Worm (Caenorhabditis elegans) whole organism, L1 larva: ENCODE measurements around the gene C39B5.14.

Experiments used
- C16A3.4 ChIP-seq: fragments of 150-350 bp; optimal IDR thresholded peaks from 2 replicates; lab custom pipeline; 2014; ENCODE audit warnings: missing biosample characterization, missing genetic modification characterization
- C34B4.2 ChIP-seq: sonication (generic microtip); optimal IDR thresholded peaks from 2 replicates; lab custom pipeline; 2017; ENCODE audit warnings: mild to moderate bottlenecking, missing genetic modification characterization, missing compliant biosample characterization
- F16B12.6 ChIP-seq: fragments of 150-350 bp; optimal IDR thresholded peaks from 2 replicates; lab custom pipeline; 2014; ENCODE audit warnings: missing biosample characterization, missing genetic modification characterization
- alr-1 ChIP-seq: fragments of 200-800 bp; sonication (Bioruptor generic); optimal IDR thresholded peaks from 2 replicates; lab custom pipeline; 2018; ENCODE audit warnings: borderline replicate concordance, mild to moderate bottlenecking, missing genetic modification characterization, missing compliant biosample characterization
- ceh-8 ChIP-seq: fragments of 200-800 bp; sonication (Bioruptor generic); optimal IDR thresholded peaks from 2 replicates; lab custom pipeline; 2018; ENCODE audit warnings: mild to moderate bottlenecking, missing genetic modification characterization, moderate library complexity, missing compliant biosample characterization
- ceh-82 ChIP-seq, 3 experiments: fragments of 150-350 bp in 1 of 3; sonication (generic microtip) in 2 of 3; optimal IDR thresholded peaks; 2 replicates each; lab custom pipeline; 2014 to 2017; ENCODE audit warnings: missing biosample characterization in 3 of 3, missing genetic modification characterization in 3 of 3
- ceh-88 ChIP-seq: fragments of 200-800 bp; sonication (Bioruptor generic); IDR thresholded peaks from 2 replicates; pipeline ENCODE4 v1.3.6; 2022; ENCODE audit warnings: missing genetic modification characterization, missing compliant biosample characterization
- ces-1 ChIP-seq: fragments of 150-350 bp; optimal IDR thresholded peaks from 2 replicates; lab custom pipeline; 2014; ENCODE audit warnings: missing biosample characterization, missing genetic modification reagents, missing genetic modification characterization
- egl-27 ChIP-seq, 2 experiments: fragments of 150-350 bp in 1 of 2; sonication (generic microtip); optimal IDR thresholded peaks; 3 replicates each; lab custom pipeline; 2017 to 2018; ENCODE audit warnings: missing biosample characterization in 2 of 2, missing genetic modification characterization in 2 of 2, missing genetic modification reagents in 2 of 2
- elt-2 ChIP-seq: sonication (generic microtip); optimal IDR thresholded peaks from 2 replicates; lab custom pipeline; 2016; ENCODE audit warnings: missing genetic modification characterization, mild to moderate bottlenecking, inconsistent platforms, missing compliant biosample characterization, missing genetic modification reagents
- elt-3 ChIP-seq, 6 experiments: fragments of 150-350 bp in 1 of 6; sonication (generic microtip); optimal IDR thresholded peaks; 2 replicates each; lab custom pipeline; 2017 to 2018; ENCODE audit warnings: missing biosample characterization in 6 of 6, missing genetic modification characterization in 6 of 6, inconsistent platforms in 1 of 6
- ets-5 ChIP-seq: fragments of 200-800 bp; sonication (Bioruptor generic); IDR thresholded peaks from 2 replicates; pipeline ENCODE4 v1.3.6; 2022; ENCODE audit warnings: missing genetic modification characterization, missing compliant biosample characterization
- fos-1 ChIP-seq: fragments of 150-350 bp; optimal IDR thresholded peaks from 2 replicates; lab custom pipeline; 2014; ENCODE audit warnings: missing biosample characterization, missing genetic modification characterization
- hlh-17 ChIP-seq: fragments of 200-800 bp; sonication (Bioruptor generic); optimal IDR thresholded peaks from 2 replicates; lab custom pipeline; 2018; ENCODE audit warnings: missing genetic modification characterization, mild to moderate bottlenecking, missing compliant biosample characterization, moderate library complexity, borderline replicate concordance
- hlh-4 ChIP-seq: sonication (generic microtip); optimal IDR thresholded peaks from 2 replicates; lab custom pipeline; 2016; ENCODE audit warnings: mild to moderate bottlenecking, missing genetic modification characterization, missing compliant biosample characterization
- hpl-2 ChIP-seq: fragments of 150-350 bp; optimal IDR thresholded peaks from 2 replicates; lab custom pipeline; 2014; ENCODE audit warnings: missing biosample characterization, missing genetic modification reagents, missing genetic modification characterization
- irx-1 ChIP-seq: sonication (generic microtip); optimal IDR thresholded peaks from 2 replicates; lab custom pipeline; 2016; ENCODE audit warnings: missing genetic modification characterization, missing compliant biosample characterization
- isw-1 ChIP-seq: fragments of 200-800 bp; sonication (Bioruptor generic); IDR thresholded peaks from 2 replicates; pipeline ENCODE4 v1.3.6; 2022; ENCODE audit warnings: missing genetic modification characterization, missing compliant biosample characterization
- jun-1 ChIP-seq: fragments of 150-350 bp; optimal IDR thresholded peaks from 2 replicates; lab custom pipeline; 2014; ENCODE audit warnings: missing biosample characterization, missing genetic modification reagents, missing genetic modification characterization
- lin-13 ChIP-seq: fragments of 150-350 bp; optimal IDR thresholded peaks from 2 replicates; lab custom pipeline; 2014; ENCODE audit warnings: missing biosample characterization, missing genetic modification reagents, missing genetic modification characterization
- lin-14 ChIP-seq: fragments of 200-800 bp; sonication (Bioruptor generic); optimal IDR thresholded peaks from 2 replicates; lab custom pipeline; 2018; ENCODE audit warnings: mild to moderate bottlenecking, missing genetic modification characterization, moderate library complexity, missing compliant biosample characterization
- lin-15B ChIP-seq: fragments of 150-350 bp; sonication (generic microtip); optimal IDR thresholded peaks from 3 replicates; lab custom pipeline; 2014; ENCODE audit warnings: missing biosample characterization, missing genetic modification characterization
- lsy-2 ChIP-seq, 2 experiments: fragments of 150-350 bp; optimal IDR thresholded peaks; 2 replicates each; lab custom pipeline; 2014; ENCODE audit warnings: missing biosample characterization in 2 of 2, missing genetic modification characterization in 2 of 2
- mab-9 ChIP-seq: fragments of 200-800 bp; sonication (Bioruptor generic); IDR thresholded peaks from 2 replicates; pipeline ENCODE4 v1.3.6; 2022; ENCODE audit warnings: missing genetic modification reagents, missing genetic modification characterization, missing compliant biosample characterization
- mep-1 ChIP-seq: fragments of 150-350 bp; optimal IDR thresholded peaks from 2 replicates; lab custom pipeline; 2014; ENCODE audit warnings: missing biosample characterization, missing genetic modification characterization
- nhr-12 ChIP-seq: sonication (generic microtip); optimal IDR thresholded peaks from 2 replicates; lab custom pipeline; 2017; ENCODE audit warnings: missing biosample characterization, missing genetic modification characterization
- nhr-20 ChIP-seq: sonication (generic microtip); optimal IDR thresholded peaks from 2 replicates; lab custom pipeline; 2016; ENCODE audit warnings: mild to moderate bottlenecking, missing genetic modification characterization, missing compliant biosample characterization
- nhr-237 ChIP-seq: fragments of 150-350 bp; optimal IDR thresholded peaks from 2 replicates; lab custom pipeline; 2014; ENCODE audit warnings: missing biosample characterization, missing genetic modification characterization
- nhr-71 ChIP-seq: sonication (generic microtip); optimal IDR thresholded peaks from 2 replicates; lab custom pipeline; 2016; ENCODE audit warnings: mild to moderate bottlenecking, missing genetic modification characterization, moderate library complexity, missing compliant biosample characterization
- nhr-84 ChIP-seq: sonication (generic microtip); optimal IDR thresholded peaks from 2 replicates; lab custom pipeline; 2017; ENCODE audit warnings: missing biosample characterization, missing genetic modification characterization
- nhr-85 ChIP-seq: sonication (generic microtip); peaks from one replicate; lab custom pipeline; 2016; ENCODE audit warnings: missing genetic modification characterization, inconsistent platforms, missing compliant biosample characterization
- nhr-90 ChIP-seq: sonication (generic microtip); optimal IDR thresholded peaks from 2 replicates; lab custom pipeline; 2016; ENCODE audit warnings: mild to moderate bottlenecking, missing genetic modification characterization, missing compliant biosample characterization; ENCODE audit not compliant: poor library complexity
- pax-3 ChIP-seq: fragments of 200-800 bp; sonication (Bioruptor generic); optimal IDR thresholded peaks from 2 replicates; lab custom pipeline; 2018; ENCODE audit warnings: mild to moderate bottlenecking, missing genetic modification characterization, moderate library complexity, missing compliant biosample characterization
- pqm-1 ChIP-seq: sonication (generic microtip); optimal IDR thresholded peaks from 3 replicates; lab custom pipeline; 2017; ENCODE audit warnings: missing biosample characterization, missing genetic modification characterization
- snpc-4 ChIP-seq: fragments of 150-350 bp; optimal IDR thresholded peaks from 2 replicates; lab custom pipeline; 2014; ENCODE audit warnings: missing biosample characterization, missing genetic modification characterization
- sox-4 ChIP-seq: sonication (generic microtip); optimal IDR thresholded peaks from 2 replicates; lab custom pipeline; 2016; ENCODE audit warnings: missing genetic modification characterization, missing compliant biosample characterization
- sptf-1 ChIP-seq: fragments of 150-350 bp; optimal IDR thresholded peaks from 2 replicates; lab custom pipeline; 2014; ENCODE audit warnings: missing biosample characterization, missing genetic modification characterization
- tbx-2 ChIP-seq: sonication (generic microtip); optimal IDR thresholded peaks from 2 replicates; lab custom pipeline; 2016; ENCODE audit warnings: missing genetic modification characterization, missing compliant biosample characterization
- unc-130 ChIP-seq: fragments of 150-350 bp; optimal IDR thresholded peaks from 2 replicates; lab custom pipeline; 2017; ENCODE audit warnings: missing biosample characterization, missing genetic modification characterization, inconsistent platforms
- unc-98 ChIP-seq: fragments of 200-800 bp; sonication (Bioruptor generic); IDR thresholded peaks from 2 replicates; pipeline ENCODE4 v1.3.6; 2022; ENCODE audit warnings: missing genetic modification characterization, missing compliant biosample characterization
- vab-15 ChIP-seq: sonication (generic microtip); optimal IDR thresholded peaks from 2 replicates; lab custom pipeline; 2017; ENCODE audit warnings: missing genotype, mild to moderate bottlenecking, missing genetic modification characterization, missing compliant biosample characterization
- zag-1 ChIP-seq: fragments of 150-350 bp; optimal IDR thresholded peaks from 2 replicates; lab custom pipeline; 2014; ENCODE audit warnings: missing biosample characterization, missing genetic modification characterization
- ztf-11 ChIP-seq, 2 experiments: sonication (generic microtip); optimal IDR thresholded peaks; 2 replicates each; lab custom pipeline; 2016 to 2017; ENCODE audit warnings: missing genetic modification characterization in 2 of 2, missing biosample characterization in 1 of 2, missing compliant biosample characterization in 1 of 2

Gene C39B5.14

DNA sequence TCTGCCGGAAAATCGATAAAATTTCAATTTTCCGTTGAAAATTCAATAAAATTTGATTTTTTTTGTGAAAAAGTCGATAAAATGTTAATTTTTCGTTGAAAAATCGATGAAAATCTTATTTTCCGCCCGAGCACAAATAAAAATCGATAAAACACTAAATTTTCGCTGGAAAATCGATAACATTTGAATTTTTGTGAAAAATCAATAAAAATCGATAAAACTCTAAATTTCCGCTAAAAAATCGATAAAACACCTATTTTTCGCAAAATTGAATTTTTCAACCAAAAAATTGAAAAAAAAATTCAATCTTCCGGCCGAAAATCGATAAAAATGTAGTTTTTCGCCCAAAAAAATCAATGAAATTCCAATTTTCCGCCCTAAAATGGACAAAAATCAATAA, 6.1 kb upstream of the C39B5.14 start:
- TF ChIP-seq nhr-84 (tag; lab: Kevin White, UChicago) = no peak
- TF ChIP-seq pax-3 (tag; lab: Kevin White, UChicago) = no peak
- no peak for TF ChIP-seq pqm-1
- TF ChIP-seq jun-1 (tag; lab: Kevin White, UChicago) = no peak
- no peak for TF ChIP-seq nhr-71 (tag; lab: Kevin White, UChicago)
- TF ChIP-seq hpl-2 (GFP tag; lab: Kevin White, UChicago) = no peak
- TF ChIP-seq unc-130 (tag; lab: Kevin White, UChicago) = no peak
- TF ChIP-seq mep-1 = no peak
- no peak for TF ChIP-seq lin-13 (GFP tag; lab: Kevin White, UChicago)
- TF ChIP-seq unc-98 (GFP tag; lab: Robert Waterston, UW) = no peak

DNA sequence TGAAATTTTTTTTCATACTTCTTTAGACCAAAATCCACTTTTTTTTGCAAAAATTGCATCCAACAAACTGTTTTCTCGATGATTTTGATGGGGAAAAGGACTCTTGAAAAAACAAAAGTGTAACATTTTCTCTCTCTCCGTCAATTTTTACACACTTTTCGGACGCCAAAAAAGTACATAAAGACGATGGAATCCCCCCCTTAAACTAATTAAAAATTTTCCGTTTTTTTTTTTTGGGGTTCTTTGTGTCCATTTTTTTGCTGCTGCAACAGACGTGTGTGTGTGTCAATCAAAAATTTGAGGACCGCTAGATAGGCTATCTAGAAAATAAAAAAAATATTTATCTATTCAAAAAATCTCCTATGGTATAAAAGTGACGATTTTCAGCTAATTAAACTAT, 3.4 kb upstream of the C39B5.14 start, which contains the start of gene C39B5.5:
C39B5.5 (plus strand) TSS at position 301 of the 400 bp plus-strand sequence.
- TF ChIP-seq pax-3 (tag; lab: Kevin White, UChicago) (no peak), hlh-4 (tag; lab: Kevin White, UChicago) (no peak), nhr-12 (tag; lab: Kevin White, UChicago) (no peak), elt-3 (tag; optimal IDR thresholded peaks at IDR 0.05; lab: Kevin White, UChicago) (no peak), ceh-82 (tag; optimal IDR thresholded peaks at IDR 0.05; lab: Kevin White, UChicago) (no peak), isw-1 (no peak), sptf-1 (tag; lab: Kevin White, UChicago) (no peak), hlh-17 (GFP tag; lab: Kevin White, UChicago) (no peak), vab-15 (tag; lab: Kevin White, UChicago) (no peak), nhr-84 (tag; lab: Kevin White, UChicago) (no peak)

DNA sequence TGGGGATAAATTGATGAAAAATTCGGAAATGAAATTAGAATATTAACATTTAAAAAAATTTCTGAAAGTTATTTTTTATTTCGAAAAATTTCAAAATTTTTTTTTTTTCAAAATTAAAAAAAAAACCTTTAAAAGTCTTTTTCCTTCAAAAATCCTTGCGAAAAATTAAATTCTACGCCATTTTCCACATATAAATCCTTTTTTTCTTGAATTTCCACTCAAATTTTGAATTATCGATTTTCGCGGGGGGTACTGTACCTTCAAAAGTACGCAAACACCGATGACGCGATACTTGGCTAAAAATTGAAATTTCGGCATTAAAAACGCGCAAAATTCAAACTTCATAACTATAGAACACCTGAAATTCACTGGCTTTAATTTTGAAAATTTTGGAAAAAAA, 619 bp upstream of the C39B5.14 start:
- TF ChIP-seq isw-1 (no peak), C16A3.4 (tag; lab: Kevin White, UChicago) (no peak), ets-5 (GFP tag; lab: Robert Waterston, UW) (no peak), nhr-237 (tag; lab: Kevin White, UChicago) (no peak), mep-1 (no peak), fos-1 (tag; lab: Kevin White, UChicago) (no peak), sox-4 (tag; lab: Kevin White, UChicago) (no peak), mab-9 (GFP tag; lab: Robert Waterston, UW) (no peak), lin-15B (tag; lab: Kevin White, UChicago) (no peak), nhr-20 (no peak), tbx-2 (tag; lab: Kevin White, UChicago) (no peak), irx-1 (no peak), ceh-8 (GFP tag; lab: Kevin White, UChicago) (no peak), alr-1 (no peak), ztf-11 (tag; optimal IDR thresholded peaks at IDR 0.05; lab: Kevin White, UChicago) (no peak), vab-15 (tag; lab: Kevin White, UChicago) (no peak), nhr-71 (tag; lab: Kevin White, UChicago) (no peak)

DNA sequence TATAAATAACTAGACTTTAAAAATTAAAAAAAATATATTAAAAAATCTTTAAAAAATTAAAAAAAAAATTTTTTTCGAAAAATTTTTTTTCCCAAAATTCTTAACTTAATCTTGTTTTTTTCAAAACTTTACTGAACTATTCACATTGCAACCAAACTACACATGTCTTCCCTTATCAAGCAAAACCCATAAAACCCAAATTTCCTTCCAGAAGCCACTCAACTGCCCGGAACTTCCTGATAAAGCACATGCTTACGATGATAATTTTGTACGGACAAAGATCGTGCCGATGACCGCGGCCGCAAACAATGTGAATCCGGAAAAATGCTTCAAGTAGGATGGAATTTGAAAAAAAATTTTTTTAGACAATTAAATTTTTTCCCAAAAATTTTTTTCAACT, 1.1 kb downstream of the C39B5.14 start:
- TF ChIP-seq unc-98 (GFP tag; lab: Robert Waterston, UW) (no peak), nhr-85 (peak; percentile 58), elt-2 (tag; lab: Kevin White, UChicago) (peak; percentile 29)

DNA sequence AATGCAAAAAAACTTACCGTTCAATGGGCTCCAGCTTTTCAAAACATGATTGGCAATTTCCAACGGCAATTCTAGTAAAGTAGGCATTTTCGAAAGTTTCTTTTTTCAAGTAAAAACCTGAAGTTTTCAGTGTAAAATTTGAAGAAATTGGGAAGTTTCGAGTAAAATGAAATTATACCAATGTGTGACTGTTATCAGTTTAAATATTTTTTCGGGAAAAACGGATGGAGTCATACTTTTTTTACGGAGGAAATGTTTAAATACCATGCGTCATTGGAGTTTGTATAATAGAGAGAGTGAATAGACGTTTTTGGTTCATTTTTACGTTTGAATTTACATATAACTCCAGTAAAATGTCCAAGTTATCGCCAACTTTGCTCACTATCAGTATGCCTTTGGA, 8.2 kb downstream of the C39B5.14 start, which contains the start of gene fbxa-12:
fbxa-12 (plus strand) TSS at position 301 of the 400 bp plus-strand sequence.
- TF ChIP-seq zag-1 (tag; lab: Kevin White, UChicago) = no peak
- no peak for TF ChIP-seq nhr-20
- no peak for TF ChIP-seq ces-1 (GFP tag; lab: Kevin White, UChicago)
- TF ChIP-seq snpc-4 (tag; lab: Kevin White, UChicago) = no peak
- no peak for TF ChIP-seq isw-1
- no peak for TF ChIP-seq pqm-1
- no peak for TF ChIP-seq hpl-2 (GFP tag; lab: Kevin White, UChicago)
- no peak for TF ChIP-seq C34B4.2 (tag; lab: Kevin White, UChicago)
- TF ChIP-seq ceh-88 (GFP tag; lab: Robert Waterston, UW) = no peak
- TF ChIP-seq nhr-90 (tag; lab: Kevin White, UChicago) = no peak
- TF ChIP-seq C16A3.4 (tag; lab: Kevin White, UChicago) = no peak
- no peak for TF ChIP-seq F16B12.6 (tag; lab: Kevin White, UChicago)
- no peak for TF ChIP-seq alr-1
- TF ChIP-seq lsy-2 (tag; optimal IDR thresholded peaks at IDR 0.05; lab: Kevin White, UChicago) = no peak
- no peak for TF ChIP-seq lin-14
- TF ChIP-seq hlh-4 (tag; lab: Kevin White, UChicago) = no peak
- TF ChIP-seq egl-27 (tag; optimal IDR thresholded peaks at IDR 0.05; lab: Kevin White, UChicago) = no peak
- TF ChIP-seq hlh-17 (GFP tag; lab: Kevin White, UChicago) = no peak
- TF ChIP-seq, all 84 proteins: peak for 0
